Worm (Caenorhabditis elegans) whole organism, early embryonic: ENCODE data around the gene mog-3.

Source experiments
- ama-1 ChIP-seq: fragments of 150-350 bp; optimal IDR thresholded peaks from 2 replicates; lab custom pipeline; 2014
- ceh-36 ChIP-seq: sonication (generic microtip); optimal IDR thresholded peaks from 2 replicates; lab custom pipeline; 2016; ENCODE audit warnings: missing genetic modification characterization, inconsistent platforms, missing compliant biosample characterization
- flt-1 ChIP-seq: fragments of 200-800 bp; sonication (Bioruptor generic); IDR thresholded peaks from 2 replicates; pipeline ENCODE4 v1.3.6; 2022; ENCODE audit warnings: missing genetic modification characterization, missing compliant biosample characterization
- hmg-4 ChIP-seq: fragments of 200-800 bp; sonication (Bioruptor generic); optimal IDR thresholded peaks from 2 replicates; lab custom pipeline; 2018; ENCODE audit warnings: mild to moderate bottlenecking, missing genetic modification characterization, missing compliant biosample characterization
- hnd-1 ChIP-seq: sonication (generic microtip); optimal IDR thresholded peaks from 2 replicates; lab custom pipeline; 2016; ENCODE audit warnings: missing genetic modification characterization, missing compliant biosample characterization
- scrt-1 ChIP-seq: fragments of 200-800 bp; sonication (Bioruptor generic); IDR thresholded peaks from 2 replicates; pipeline ENCODE4 v1.3.6; 2022; ENCODE audit warnings: missing genetic modification characterization, missing compliant biosample characterization
- sea-1 ChIP-seq: fragments of 200-800 bp; sonication (Bioruptor generic); conservative IDR thresholded peaks from 2 replicates; pipeline ENCODE4 v1.3.6; 2022; ENCODE audit warnings: missing genetic modification characterization, missing compliant biosample characterization
- tra-4 ChIP-seq: sonication (generic microtip); optimal IDR thresholded peaks from 2 replicates; lab custom pipeline; 2017; ENCODE audit warnings: missing genetic modification characterization, missing compliant biosample characterization

ce11 chrIII:5341382-5341781, 33.0 kb downstream of the mog-3 start, which contains the start of gene ZK121.2:
- TF ChIP-seq tra-4 (tag; lab: Kevin White, UChicago) (no peak), hmg-4 (GFP tag; lab: Kevin White, UChicago) (no peak), ceh-36 (no peak), hnd-1 (tag; lab: Kevin White, UChicago) (no peak), scrt-1 (GFP tag; lab: Robert Waterston, UW) (no peak), flt-1 (GFP tag; lab: Robert Waterston, UW) (no peak), sea-1 (GFP tag; lab: Robert Waterston, UW) (no peak), ama-1 (no peak)
